Worm (Caenorhabditis elegans) whole organism, L4 larva: ENCODE data around the gene sre-5.

ENCODE experiments used
- R02D3.7 ChIP-seq: fragments of 150-350 bp; sonication (generic microtip); optimal IDR thresholded peaks from 3 replicates; lab custom pipeline; 2014; ENCODE audit warnings: missing biosample characterization, missing genetic modification characterization
- T20F7.1 ChIP-seq: fragments of 200-800 bp; sonication (Bioruptor generic); optimal IDR thresholded peaks from 2 replicates; lab custom pipeline; 2018; ENCODE audit warnings: mild to moderate bottlenecking, missing genetic modification characterization, missing compliant biosample characterization
- Y75B8A.6 ChIP-seq: fragments of 200-800 bp; sonication (Bioruptor generic); IDR thresholded peaks from 2 replicates; pipeline ENCODE4 v1.3.6; 2022; ENCODE audit warnings: missing genetic modification reagents, missing genetic modification characterization, missing compliant biosample characterization
- ZK337.2 ChIP-seq: fragments of 200-800 bp; sonication (Bioruptor generic); IDR thresholded peaks from 2 replicates; pipeline ENCODE4 v1.3.6; 2022; ENCODE audit warnings: missing genetic modification reagents, missing genetic modification characterization, missing compliant biosample characterization
- aha-1 ChIP-seq: fragments of 150-350 bp; peaks from one replicate; lab custom pipeline; 2014; ENCODE audit warnings: missing biosample characterization, missing genetic modification characterization
- ama-1 ChIP-seq: fragments of 150-350 bp; optimal IDR thresholded peaks from 2 replicates; lab custom pipeline; 2014; ENCODE audit warnings: inconsistent platforms, mixed read lengths
- ctbp-1 ChIP-seq: fragments of 200-800 bp; sonication (Bioruptor generic); IDR thresholded peaks from 2 replicates; pipeline ENCODE4 v1.3.6; 2022; ENCODE audit warnings: missing genetic modification reagents, missing genetic modification characterization, missing compliant biosample characterization
- daf-12 ChIP-seq: fragments of 150-350 bp; optimal IDR thresholded peaks from 2 replicates; lab custom pipeline; 2014; ENCODE audit warnings: missing biosample characterization, missing genetic modification reagents, missing genetic modification characterization
- daf-16 ChIP-seq, 3 experiments: sonication (generic microtip); optimal IDR thresholded peaks; 2 replicates each; lab custom pipeline; 2016 to 2017; ENCODE audit warnings: missing genetic modification characterization in 3 of 3, missing genetic modification reagents in 3 of 3, mild to moderate bottlenecking in 2 of 3, missing compliant biosample characterization in 2 of 3, missing biosample characterization in 1 of 3, moderate library complexity in 1 of 3
- daf-8 ChIP-seq: fragments of 200-800 bp; sonication (Bioruptor generic); IDR thresholded peaks from 2 replicates; pipeline ENCODE4 v1.3.6; 2022; ENCODE audit warnings: missing genetic modification characterization, missing compliant biosample characterization
- dmd-8 ChIP-seq: fragments of 200-800 bp; sonication (Bioruptor generic); IDR thresholded peaks from 2 replicates; pipeline ENCODE4 v1.3.6; 2022; ENCODE audit warnings: missing genetic modification characterization, missing compliant biosample characterization
- dve-1 ChIP-seq: sonication (generic microtip); optimal IDR thresholded peaks from 2 replicates; lab custom pipeline; 2017; ENCODE audit warnings: antibody characterized with exemption, mild to moderate bottlenecking, missing genetic modification characterization, missing compliant biosample characterization; ENCODE audit not compliant: insufficient read depth
- gei-8 ChIP-seq: fragments of 200-800 bp; sonication (Bioruptor generic); optimal IDR thresholded peaks from 2 replicates; lab custom pipeline; 2018; ENCODE audit warnings: mild to moderate bottlenecking, missing genetic modification characterization, missing compliant biosample characterization
- hif-1 ChIP-seq, 2 experiments: sonication (generic microtip); optimal IDR thresholded peaks; 2 replicates each; lab custom pipeline; 2016 to 2017; ENCODE audit warnings: missing compliant biosample characterization in 2 of 2, missing genetic modification characterization in 2 of 2, missing genetic modification reagents in 2 of 2, missing genotype in 2 of 2, mild to moderate bottlenecking in 1 of 2
- hlh-11 ChIP-seq: fragments of 200-800 bp; sonication (Bioruptor generic); optimal IDR thresholded peaks from 2 replicates; lab custom pipeline; 2018; ENCODE audit warnings: mild to moderate bottlenecking, missing genetic modification characterization, missing compliant biosample characterization
- hlh-30 ChIP-seq: sonication (generic microtip); optimal IDR thresholded peaks from 2 replicates; lab custom pipeline; 2017; ENCODE audit warnings: antibody characterized with exemption, mild to moderate bottlenecking, missing genetic modification characterization, missing compliant biosample characterization; ENCODE audit not compliant: insufficient read depth
- hmg-1.1 ChIP-seq: fragments of 200-800 bp; sonication (Bioruptor generic); IDR thresholded peaks from 2 replicates; pipeline ENCODE4 v1.3.6; 2022; ENCODE audit warnings: missing genetic modification reagents, missing genetic modification characterization, missing compliant biosample characterization
- lim-7 ChIP-seq: fragments of 200-800 bp; sonication (Bioruptor generic); IDR thresholded peaks from 2 replicates; pipeline ENCODE4 v1.3.6; 2022; ENCODE audit warnings: missing genetic modification characterization, missing compliant biosample characterization
- lin-1 ChIP-seq: fragments of 200-800 bp; sonication (Bioruptor generic); IDR thresholded peaks from 2 replicates; pipeline ENCODE4 v1.3.6; 2022; ENCODE audit warnings: missing genetic modification reagents, missing genetic modification characterization, missing compliant biosample characterization
- lin-38 ChIP-seq: fragments of 200-800 bp; sonication (Bioruptor generic); IDR thresholded peaks from 2 replicates; pipeline ENCODE4 v1.3.6; 2022; ENCODE audit warnings: missing genetic modification reagents, missing genetic modification characterization, missing compliant biosample characterization
- lsy-2 ChIP-seq, 2 experiments: fragments of 150-350 bp in 1 of 2; sonication (generic microtip) in 1 of 2; optimal IDR thresholded peaks; 2 replicates each; lab custom pipeline; 2014 to 2017; ENCODE audit warnings: missing biosample characterization in 2 of 2, missing genetic modification characterization in 2 of 2
- mes-2 ChIP-seq: sonication (generic microtip); optimal IDR thresholded peaks from 2 replicates; lab custom pipeline; 2016; ENCODE audit warnings: missing genotype, mild to moderate bottlenecking, missing genetic modification characterization, missing compliant biosample characterization; ENCODE audit not compliant: poor library complexity, severe bottlenecking
- mxl-3 ChIP-seq: fragments of 200-800 bp; sonication (Bioruptor generic); optimal IDR thresholded peaks from 2 replicates; lab custom pipeline; 2018; ENCODE audit warnings: mild to moderate bottlenecking, missing genetic modification characterization, missing compliant biosample characterization
- nhr-10 ChIP-seq: fragments of 150-350 bp; optimal IDR thresholded peaks from 2 replicates; lab custom pipeline; 2014; ENCODE audit warnings: missing biosample characterization, missing genetic modification characterization
- nhr-102 ChIP-seq: sonication (generic microtip); optimal IDR thresholded peaks from 2 replicates; lab custom pipeline; 2016; ENCODE audit warnings: mild to moderate bottlenecking, missing genetic modification characterization, moderate library complexity, missing compliant biosample characterization
- nhr-11 ChIP-seq: fragments of 150-350 bp; optimal IDR thresholded peaks from 2 replicates; lab custom pipeline; 2014; ENCODE audit warnings: missing biosample characterization, missing genetic modification characterization
- nhr-25 ChIP-seq: sonication (generic microtip); optimal IDR thresholded peaks from 2 replicates; lab custom pipeline; 2017; ENCODE audit warnings: missing genetic modification characterization, mild to moderate bottlenecking, missing compliant biosample characterization, antibody characterized with exemption, moderate library complexity, borderline replicate concordance; ENCODE audit not compliant: insufficient read depth
- nhr-28 ChIP-seq: fragments of 150-350 bp; optimal IDR thresholded peaks from 2 replicates; lab custom pipeline; 2014; ENCODE audit warnings: missing biosample characterization, missing genetic modification characterization
- nhr-76 ChIP-seq: fragments of 150-350 bp; optimal IDR thresholded peaks from 2 replicates; lab custom pipeline; 2014; ENCODE audit warnings: missing biosample characterization, missing genetic modification characterization
- pha-4 ChIP-seq, 2 experiments: fragments of 150-350 bp in 1 of 2; fragments of 200-800 bp in 1 of 2; sonication (Bioruptor generic) in 1 of 2; IDR thresholded peaks in 1 of 2; optimal IDR thresholded peaks in 1 of 2; 2 replicates each; pipeline versions ENCODE4 v1.3.6 to Lab custom; 2014 to 2022; ENCODE audit warnings: missing genetic modification characterization in 2 of 2, missing genetic modification reagents in 2 of 2, missing biosample characterization in 1 of 2, missing compliant biosample characterization in 1 of 2
- pqm-1 ChIP-seq: sonication (generic microtip); optimal IDR thresholded peaks from 2 replicates; lab custom pipeline; 2017; ENCODE audit warnings: missing biosample characterization, missing genetic modification characterization
- set-16 ChIP-seq: fragments of 200-800 bp; sonication (Bioruptor generic); IDR thresholded peaks from 2 replicates; pipeline ENCODE4 v1.3.6; 2022; ENCODE audit warnings: missing genetic modification reagents, missing genetic modification characterization, missing compliant biosample characterization
- skn-1 ChIP-seq: fragments of 150-350 bp; optimal IDR thresholded peaks from 2 replicates; lab custom pipeline; 2014; ENCODE audit warnings: missing biosample characterization, missing genetic modification characterization
- tag-97 ChIP-seq: fragments of 200-800 bp; sonication (Bioruptor generic); IDR thresholded peaks from 2 replicates; pipeline ENCODE4 v1.3.6; 2022; ENCODE audit warnings: missing genetic modification characterization, missing compliant biosample characterization
- tra-1 ChIP-seq: fragments of 200-800 bp; sonication (Bioruptor generic); IDR thresholded peaks from 2 replicates; pipeline ENCODE4 v1.3.6; 2022; ENCODE audit warnings: missing genetic modification reagents, missing genetic modification characterization, missing compliant biosample characterization
- unc-62 ChIP-seq, 3 experiments: fragments of 150-350 bp in 1 of 3; sonication (generic microtip); optimal IDR thresholded peaks in 2 of 3; peaks in 1 of 3; 1 replicate in 1 of 3; 2 replicates in 2 of 3; lab custom pipeline; 2014 to 2017; ENCODE audit warnings: missing biosample characterization in 3 of 3, missing genetic modification characterization in 3 of 3, missing genetic modification reagents in 3 of 3, missing genotype in 1 of 3
- vab-7 ChIP-seq: fragments of 200-800 bp; sonication (Bioruptor generic); IDR thresholded peaks from 2 replicates; pipeline ENCODE4 v1.3.6; 2022; ENCODE audit warnings: missing genetic modification reagents, missing genetic modification characterization, missing compliant biosample characterization
- zfp-3 ChIP-seq: fragments of 200-800 bp; sonication (Bioruptor generic); conservative IDR thresholded peaks from 2 replicates; pipeline ENCODE4 v1.3.6; 2022; ENCODE audit warnings: missing genetic modification reagents, missing genetic modification characterization, missing compliant biosample characterization

The sre-5 gene

ce11 chrIV:3604104-3604503 lies 39.1 kb downstream of the sre-5 start:
- TF ChIP-seq lim-7 (GFP tag; lab: Robert Waterston, UW): 0 out of 2 replicates have a peak, but pooled peaks have one; percentile 56
- no peak for TF ChIP-seq vab-7 (GFP tag; lab: Robert Waterston, UW)
- TF ChIP-seq set-16: peak; percentile 89

- TF ChIP-seq pqm-1 (tag; lab: Kevin White, UChicago) (peak; percentile 39), daf-16 (GFP tag; optimal IDR thresholded peaks at IDR 0.05; lab: Kevin White, UChicago) (no peak), daf-16 (tag; optimal IDR thresholded peaks at IDR 0.05; lab: Kevin White, UChicago) (peak; percentile 71), dve-1 (tag; lab: Kevin White, UChicago) (peak; percentile 8), nhr-28 (peak; percentile 67), nhr-25 (tag; lab: Kevin White, UChicago) (no peak)
These were observed 41.4 kb downstream of the sre-5 start, which contains the start of the genes Y37E11B.10 and kgb-2 for ce11 chrIV:3606285-3606834. Gene Y37E11B.10, minus strand, starts transcription at chrIV:3606466. Gene kgb-2, plus strand, starts transcription at chrIV:3606784.

ce11 chrIV:3608547-3609222 lies 43.7 kb downstream of the sre-5 start:
- TF ChIP-seq mes-2 (tag; lab: Kevin White, UChicago): no peak
- TF ChIP-seq unc-62 (GFP tag; optimal IDR thresholded peaks at IDR 0.05 in 1 of 2; lab: Kevin White, UChicago): peak in 1 of 2 experiments; percentile 14
- TF ChIP-seq unc-62 (tag; optimal IDR thresholded peaks at IDR 0.05; lab: Kevin White, UChicago): no peak
- TF ChIP-seq dmd-8 (GFP tag; lab: Robert Waterston, UW): 0 out of 2 replicates have a peak, but pooled peaks have one; percentile 18
- peak; percentile 32 for TF ChIP-seq nhr-10 (tag; lab: Kevin White, UChicago)
- no peak for TF ChIP-seq nhr-76 (tag; lab: Kevin White, UChicago)
- peak; percentile 59 for TF ChIP-seq lin-38 (GFP tag; lab: Robert Waterston, UW)
- TF ChIP-seq pha-4 (GFP tag; IDR thresholded peaks at IDR 0.05; lab: Robert Waterston, UW): peak; percentile 43; the same call in 1 of the 2 replicates
- no peak for TF ChIP-seq pha-4 (tag; optimal IDR thresholded peaks at IDR 0.05; lab: Kevin White, UChicago)
- 0 out of 2 replicates have a peak, but pooled peaks have one; percentile 24 for TF ChIP-seq lin-1 (GFP tag; lab: Robert Waterston, UW)
- peak; percentile 52; the same call in 1 of the 2 replicates for TF ChIP-seq zfp-3

- no peak for TF ChIP-seq Y75B8A.6 (GFP tag; lab: Robert Waterston, UW)
- no peak for TF ChIP-seq skn-1 (tag; lab: Kevin White, UChicago)
- no peak for TF ChIP-seq ctbp-1 (GFP tag; lab: Robert Waterston, UW)
- no peak for TF ChIP-seq ama-1
- peak; percentile 59; the same call in 1 of the 2 replicates for TF ChIP-seq dmd-8 (GFP tag; lab: Robert Waterston, UW)
- no peak for TF ChIP-seq hlh-30 (tag; lab: Kevin White, UChicago)
- peak; percentile 83 for TF ChIP-seq aha-1 (tag; lab: Kevin White, UChicago)
These were observed 46.0 kb downstream of the sre-5 start for ce11 chrIV:3610987-3611386.

ce11 chrIV:3611845-3612244 lies 46.8 kb downstream of the sre-5 start:
- peak; percentile 97 for TF ChIP-seq hlh-11
- peak in 1 of 2 experiments; percentile 17 for TF ChIP-seq hif-1 (tag; optimal IDR thresholded peaks at IDR 0.05; lab: Kevin White, UChicago)
- no peak for TF ChIP-seq nhr-11 (tag; lab: Kevin White, UChicago)
- TF ChIP-seq gei-8 (GFP tag; lab: Kevin White, UChicago): peak; percentile 59
- TF ChIP-seq nhr-25 (tag; lab: Kevin White, UChicago): no peak
- peak; percentile 47 for TF ChIP-seq lin-38 (GFP tag; lab: Robert Waterston, UW)
- peak; percentile 82 for TF ChIP-seq tra-1
- TF ChIP-seq R02D3.7: no peak
- TF ChIP-seq aha-1 (tag; lab: Kevin White, UChicago): no peak
- TF ChIP-seq mxl-3 (GFP tag; lab: Kevin White, UChicago): peak; percentile 62
- no peak for TF ChIP-seq T20F7.1
- TF ChIP-seq daf-16 (GFP tag; optimal IDR thresholded peaks at IDR 0.05; lab: Kevin White, UChicago): peak in 1 of 2 experiments; percentile 71
- TF ChIP-seq daf-16 (tag; optimal IDR thresholded peaks at IDR 0.05; lab: Kevin White, UChicago): peak; percentile 79
- TF ChIP-seq nhr-28: peak; percentile 89
- no peak for TF ChIP-seq daf-12 (tag; lab: Kevin White, UChicago)
- no peak for TF ChIP-seq daf-8
- TF ChIP-seq ZK337.2 (GFP tag; lab: Robert Waterston, UW): no peak
- no peak for TF ChIP-seq hmg-1.1
- TF ChIP-seq nhr-102 (tag; lab: Kevin White, UChicago): peak; percentile 86
- peak in 1 of 2 experiments; percentile 10 for TF ChIP-seq lsy-2 (tag; optimal IDR thresholded peaks at IDR 0.05; lab: Kevin White, UChicago)
- no peak for TF ChIP-seq tag-97 (GFP tag; lab: Robert Waterston, UW)
